Fruit fly (Drosophila melanogaster) whole organism, embryonic: ENCODE results near the gene CG32708.

Experiments used
- Ada2b ChIP-seq: fragments of 200-800 bp; sonication (Bioruptor generic); IDR thresholded peaks from 2 replicates; pipeline ENCODE4 v1.3.6; 2022; ENCODE audit warnings: missing biosample characterization, missing genetic modification characterization
- CG10565 ChIP-seq: fragments of 200-800 bp; sonication (Bioruptor generic); optimal IDR thresholded peaks from 3 replicates; lab custom pipeline; 2016; ENCODE audit warnings: missing biosample characterization, mild to moderate bottlenecking, missing genetic modification characterization
- CG10959 ChIP-seq: fragments of 200-800 bp; sonication (Bioruptor generic); IDR thresholded peaks from 2 replicates; pipeline ENCODE4 v1.3.6; 2022; ENCODE audit warnings: missing biosample characterization, missing genetic modification characterization
- CG10979 ChIP-seq: fragments of 200-800 bp; sonication (Bioruptor generic); optimal IDR thresholded peaks from 2 replicates; lab custom pipeline; 2018; ENCODE audit warnings: missing biosample characterization, mild to moderate bottlenecking, missing genetic modification characterization, moderate library complexity
- CG11456 ChIP-seq: fragments of 200-800 bp; sonication (Bioruptor generic); IDR thresholded peaks from 3 replicates; pipeline ENCODE4 v1.3.6; 2022; ENCODE audit warnings: missing biosample characterization, missing genetic modification characterization
- CG11696 ChIP-seq: fragments of 200-800 bp; sonication (Bioruptor generic); IDR thresholded peaks from 2 replicates; pipeline ENCODE4 v1.3.6; 2022; ENCODE audit warnings: missing biosample characterization, missing genetic modification characterization
- CG12299 ChIP-seq: fragments of 200-800 bp; sonication (Bioruptor generic); optimal IDR thresholded peaks from 2 replicates; lab custom pipeline; 2018; ENCODE audit warnings: missing biosample characterization, mild to moderate bottlenecking, missing genetic modification characterization
- CG14441 ChIP-seq: fragments of 200-800 bp; sonication (Bioruptor generic); IDR thresholded peaks from 2 replicates; pipeline ENCODE4 v1.3.6; 2022; ENCODE audit warnings: missing biosample characterization, missing genetic modification characterization
- CG1603 ChIP-seq: fragments of 200-800 bp; sonication (Bioruptor generic); optimal IDR thresholded peaks from 2 replicates; lab custom pipeline; 2019; ENCODE audit warnings: missing biosample characterization, mild to moderate bottlenecking, missing genetic modification characterization, moderate library complexity
- CG17328 ChIP-seq: fragments of 200-800 bp; sonication (Bioruptor generic); IDR thresholded peaks from 2 replicates; pipeline ENCODE4 v1.3.6; 2022; ENCODE audit warnings: missing biosample characterization, missing genetic modification characterization
- CG17568 ChIP-seq: fragments of 200-800 bp; sonication (Bioruptor generic); optimal IDR thresholded peaks from 2 replicates; lab custom pipeline; 2018; ENCODE audit warnings: missing biosample characterization, mild to moderate bottlenecking, missing genetic modification characterization, moderate library complexity
- CG18599 ChIP-seq: fragments of 200-800 bp; sonication (Bioruptor generic); optimal IDR thresholded peaks from 3 replicates; lab custom pipeline; 2017; ENCODE audit warnings: missing biosample characterization, missing genetic modification characterization, mild to moderate bottlenecking, moderate library complexity, missing genetic modification reagents
- CG2199 ChIP-seq: fragments of 200-800 bp; sonication (Bioruptor generic); IDR thresholded peaks from 3 replicates; pipeline ENCODE4 v1.3.6; 2022; ENCODE audit warnings: missing biosample characterization, missing genetic modification characterization
- CG31365 ChIP-seq: fragments of 200-800 bp; sonication (Bioruptor generic); optimal IDR thresholded peaks from 2 replicates; lab custom pipeline; 2018; ENCODE audit warnings: missing biosample characterization, mild to moderate bottlenecking, missing genetic modification characterization
- CG32767 ChIP-seq: fragments of 200-800 bp; sonication (Bioruptor generic); IDR thresholded peaks from 2 replicates; pipeline ENCODE4 v1.3.6; 2022; ENCODE audit warnings: missing biosample characterization, missing genetic modification characterization
- CG34422 ChIP-seq: fragments of 200-800 bp; sonication (Bioruptor generic); IDR thresholded peaks from 3 replicates; pipeline ENCODE4 v1.3.6; 2022; ENCODE audit warnings: missing biosample characterization, missing genetic modification characterization
- CG3847 ChIP-seq: fragments of 200-800 bp; sonication (Bioruptor generic); IDR thresholded peaks from 2 replicates; pipeline ENCODE4 v1.3.6; 2022; ENCODE audit warnings: missing biosample characterization, missing genetic modification characterization
- CG4404 ChIP-seq: fragments of 200-800 bp; sonication (Bioruptor generic); IDR thresholded peaks from 2 replicates; pipeline ENCODE4 v1.3.6; 2022; ENCODE audit warnings: missing biosample characterization, missing genetic modification characterization
- CG4730 ChIP-seq: fragments of 200-800 bp; sonication (Bioruptor generic); IDR thresholded peaks from 2 replicates; pipeline ENCODE4 v1.3.6; 2022; ENCODE audit warnings: missing biosample characterization, missing genetic modification characterization
- CG4820 ChIP-seq: fragments of 200-800 bp; sonication (Bioruptor generic); optimal IDR thresholded peaks from 3 replicates; lab custom pipeline; 2016; ENCODE audit warnings: missing biosample characterization, missing genetic modification characterization
- CG5245 ChIP-seq: fragments of 200-800 bp; sonication (Bioruptor generic); optimal IDR thresholded peaks from 3 replicates; lab custom pipeline; 2016; ENCODE audit warnings: missing biosample characterization, missing genetic modification characterization
- CG7357 ChIP-seq: fragments of 200-800 bp; sonication (Bioruptor generic); IDR thresholded peaks from 3 replicates; pipeline ENCODE4 v1.3.6; 2022; ENCODE audit warnings: missing biosample characterization, missing genetic modification characterization
- CG8089 ChIP-seq: fragments of 200-800 bp; sonication (Bioruptor generic); optimal IDR thresholded peaks from 3 replicates; lab custom pipeline; 2016; ENCODE audit warnings: missing biosample characterization, missing genetic modification characterization
- CG9932 ChIP-seq: fragments of 200-800 bp; sonication (Bioruptor generic); IDR thresholded peaks from 2 replicates; pipeline ENCODE4 v1.3.6; 2022; ENCODE audit warnings: missing biosample characterization, missing genetic modification characterization
- Doc3 ChIP-seq: fragments of 200-800 bp; sonication (Bioruptor generic); IDR thresholded peaks from 3 replicates; pipeline ENCODE4 v1.3.6; 2022; ENCODE audit warnings: missing biosample characterization, missing genetic modification characterization; ENCODE audit not compliant: partially characterized antibody
- Drgx ChIP-seq: fragments of 200-800 bp; sonication (Bioruptor generic); IDR thresholded peaks from 2 replicates; pipeline ENCODE4 v1.3.6; 2022; ENCODE audit warnings: missing biosample characterization, missing genetic modification characterization
- Fer1 ChIP-seq: fragments of 200-800 bp; sonication (Bioruptor generic); optimal IDR thresholded peaks from 2 replicates; lab custom pipeline; 2017; ENCODE audit warnings: missing biosample characterization, mild to moderate bottlenecking, missing genetic modification characterization
- Hmr ChIP-seq: fragments of 200-800 bp; sonication (Bioruptor generic); optimal IDR thresholded peaks from 3 replicates; lab custom pipeline; 2017; ENCODE audit warnings: mild to moderate bottlenecking, missing biosample characterization, missing genetic modification reagents, missing genetic modification characterization
- Hr51 ChIP-seq, 2 experiments: fragments of 200-800 bp; sonication (Bioruptor generic); optimal IDR thresholded peaks; 2 replicates in 1 of 2; 3 replicates in 1 of 2; lab custom pipeline; 2016 to 2018; ENCODE audit warnings: missing biosample characterization in 2 of 2, missing genetic modification characterization in 2 of 2, mild to moderate bottlenecking in 1 of 2, moderate library complexity in 1 of 2
- Meics ChIP-seq: fragments of 200-800 bp; sonication (Bioruptor generic); optimal IDR thresholded peaks from 2 replicates; lab custom pipeline; 2017; ENCODE audit warnings: missing biosample characterization, mild to moderate bottlenecking, missing genetic modification characterization
- Nf-YA ChIP-seq: fragments of 200-800 bp; sonication (Bioruptor generic); IDR thresholded peaks from 2 replicates; pipeline ENCODE4 v1.3.6; 2022; ENCODE audit warnings: missing biosample characterization, missing genetic modification characterization
- Poxn ChIP-seq: fragments of 200-800 bp; sonication (Bioruptor generic); IDR thresholded peaks from 2 replicates; pipeline ENCODE4 v1.3.6; 2022; ENCODE audit warnings: missing biosample characterization, missing genetic modification characterization
- Ptx1 ChIP-seq: fragments of 200-800 bp; sonication (Bioruptor generic); IDR thresholded peaks from 2 replicates; pipeline ENCODE4 v1.3.6; 2022; ENCODE audit warnings: missing biosample characterization, missing genetic modification characterization
- Rfx ChIP-seq: fragments of 200-800 bp; sonication (Bioruptor generic); IDR thresholded peaks from 2 replicates; pipeline ENCODE4 v1.3.6; 2022; ENCODE audit warnings: missing biosample characterization, missing genetic modification characterization
- Rx ChIP-seq: fragments of 200-800 bp; sonication (Bioruptor generic); IDR thresholded peaks from 2 replicates; pipeline ENCODE4 v1.3.6; 2022; ENCODE audit warnings: missing biosample characterization, missing genetic modification characterization
- al ChIP-seq: fragments of 200-800 bp; sonication (Bioruptor generic); IDR thresholded peaks from 2 replicates; pipeline ENCODE4 v1.3.6; 2022; ENCODE audit warnings: missing biosample characterization, missing genetic modification characterization
- ap ChIP-seq: fragments of 200-800 bp; sonication (Bioruptor generic); IDR thresholded peaks from 2 replicates; pipeline ENCODE4 v1.3.6; 2022; ENCODE audit warnings: missing biosample characterization, missing genetic modification characterization
- bab2 ChIP-seq: fragments of 200-800 bp; sonication (Bioruptor generic); optimal IDR thresholded peaks from 2 replicates; lab custom pipeline; 2016; ENCODE audit warnings: missing biosample characterization, missing genetic modification characterization
- dmrt99B ChIP-seq: fragments of 200-800 bp; sonication (Bioruptor generic); optimal IDR thresholded peaks from 2 replicates; lab custom pipeline; 2018; ENCODE audit warnings: missing biosample characterization, mild to moderate bottlenecking, missing genetic modification characterization, moderate library complexity
- esg ChIP-seq: fragments of 200-800 bp; sonication (Bioruptor generic); conservative IDR thresholded peaks from 2 replicates; pipeline ENCODE4 v1.3.6; 2022; ENCODE audit warnings: missing biosample characterization, missing genetic modification characterization
- fd64A ChIP-seq: fragments of 200-800 bp; sonication (Bioruptor generic); optimal IDR thresholded peaks from 3 replicates; lab custom pipeline; 2018; ENCODE audit warnings: missing biosample characterization, mild to moderate bottlenecking, missing genetic modification characterization
- her ChIP-seq: fragments of 200-800 bp; sonication (Bioruptor generic); optimal IDR thresholded peaks from 2 replicates; lab custom pipeline; 2016; ENCODE audit warnings: missing biosample characterization, missing genetic modification characterization
- ind ChIP-seq: fragments of 200-800 bp; sonication (Bioruptor generic); optimal IDR thresholded peaks from 3 replicates; lab custom pipeline; 2016; ENCODE audit warnings: missing biosample characterization, missing genetic modification characterization
- mirr ChIP-seq: fragments of 200-800 bp; sonication (Bioruptor generic); optimal IDR thresholded peaks from 3 replicates; lab custom pipeline; 2018; ENCODE audit warnings: missing biosample characterization, mild to moderate bottlenecking, missing genetic modification characterization
- mld ChIP-seq: fragments of 200-800 bp; sonication (Bioruptor generic); IDR thresholded peaks from 3 replicates; pipeline ENCODE4 v1.3.6; 2022; ENCODE audit warnings: missing biosample characterization, missing genetic modification characterization; ENCODE audit not compliant: partially characterized antibody
- pan ChIP-seq, 4 experiments: fragments of >200 bp in 3 of 4; fragments of 200-800 bp in 1 of 4; sonication (Bioruptor generic) in 1 of 4; optimal IDR thresholded peaks in 3 of 4; IDR thresholded peaks in 1 of 4; 2 replicates each; pipeline versions ENCODE4 v1.3.6 to Lab custom; 2017 to 2022; ENCODE audit warnings: missing biosample characterization in 2 of 4, missing genetic modification characterization in 2 of 4, mixed read lengths in 1 of 4
- phol ChIP-seq: fragments of 200-800 bp; sonication (Bioruptor generic); optimal IDR thresholded peaks from 3 replicates; lab custom pipeline; 2018; ENCODE audit warnings: missing biosample characterization, mild to moderate bottlenecking, missing genetic modification characterization, moderate library complexity
- slbo ChIP-seq: fragments of 200-800 bp; sonication (Bioruptor generic); IDR thresholded peaks from 2 replicates; pipeline ENCODE4 v1.3.6; 2022; ENCODE audit warnings: missing biosample characterization, missing genetic modification characterization
- sob ChIP-seq: fragments of 200-800 bp; sonication (Bioruptor generic); IDR thresholded peaks from 2 replicates; pipeline ENCODE4 v1.3.6; 2022; ENCODE audit warnings: missing biosample characterization, missing genetic modification characterization
- vvl ChIP-seq: fragments of 200-800 bp; sonication (Bioruptor generic); IDR thresholded peaks from 2 replicates; pipeline ENCODE4 v1.3.6; 2022; ENCODE audit warnings: missing biosample characterization, missing genetic modification characterization

CG32708 gene

dm6 chrX:9046986-9047385 is 38.7 kb upstream of the CG32708 start (continued):
- TF ChIP-seq CG9932 (no peak), ind (GFP tag; lab: Kevin White, UChicago) (peak; percentile 25), mld (GFP tag; lab: Robert Waterston, UW) (no peak), CG10565 (GFP tag; lab: Kevin White, UChicago) (no peak), phol (tag; lab: Kevin White, UChicago) (peak; percentile 28), Doc3 (no peak), her (GFP tag; lab: Kevin White, UChicago) (no peak), al (GFP tag; lab: Robert Waterston, UW) (no peak), Nf-YA (no peak), CG7357 (0 out of 3 replicates have a peak, but pooled peaks have one; percentile 28), bab2 (GFP tag; lab: Kevin White, UChicago) (peak; percentile 3), CG4404 (GFP tag; lab: Robert Waterston, UW) (peak; percentile 36), CG11696 (GFP tag; lab: Robert Waterston, UW) (0 out of 2 replicates have a peak, but pooled peaks have one; percentile 22), CG18599 (GFP tag; lab: Kevin White, UChicago) (no peak), slbo (GFP tag; lab: Robert Waterston, UW) (peak; percentile 43), Fer1 (no peak), CG32767 (no peak), Hmr (GFP tag; lab: Kevin White, UChicago) (peak; percentile 2), CG2199 (GFP tag; lab: Robert Waterston, UW) (no peak), vvl (GFP tag; lab: Robert Waterston, UW) (peak; percentile 47; the same call in 1 of the 2 replicates), CG10959 (GFP tag; lab: Robert Waterston, UW) (no peak), esg (GFP tag; lab: Robert Waterston, UW) (peak; percentile 66), Ptx1 (GFP tag; lab: Robert Waterston, UW) (peak; percentile 64), CG8089 (GFP tag; lab: Kevin White, UChicago) (no peak), CG4730 (peak; percentile 57), Meics (GFP tag; lab: Kevin White, UChicago) (peak; percentile 17), Drgx (peak; percentile 84), CG3847 (peak; percentile 9; the same call in 1 of the 2 replicates), Hr51 (GFP tag; optimal IDR thresholded peaks at IDR 0.05; lab: Kevin White, UChicago) (peak in 1 of 2 experiments; percentile 33), CG34422 (GFP tag; lab: Robert Waterston, UW) (0 out of 3 replicates have a peak, but pooled peaks have one; percentile 26), mirr (GFP tag; lab: Kevin White, UChicago) (no peak), pan (optimal IDR thresholded peaks at IDR 0.05; lab: Kevin White, UChicago) (no peak), pan (GFP tag; optimal IDR thresholded peaks at IDR 0.05 in 1 of 2, IDR thresholded peaks at IDR 0.05 in 1 of 2) (peak in 1 of 2 experiments; percentile 46), CG14441 (peak; percentile 52), CG4820 (GFP tag; lab: Kevin White, UChicago) (peak; percentile 16), Poxn (no peak), Rx (GFP tag; lab: Robert Waterston, UW) (peak; percentile 40; the same call in 1 of the 2 replicates), dmrt99B (tag; lab: Kevin White, UChicago) (peak; percentile 45), CG12299 (tag; lab: Kevin White, UChicago) (no peak), CG5245 (GFP tag; lab: Kevin White, UChicago) (peak; percentile 8), fd64A (GFP tag; lab: Kevin White, UChicago) (no peak), Rfx (GFP tag; lab: Robert Waterston, UW) (peak; percentile 64), sob (GFP tag; lab: Robert Waterston, UW) (0 out of 2 replicates have a peak, but pooled peaks have one; percentile 6), CG31365 (tag; lab: Kevin White, UChicago) (no peak), CG1603 (tag; lab: Kevin White, UChicago) (peak; percentile 48), ap (GFP tag; lab: Robert Waterston, UW) (peak; percentile 57; the same call in 1 of the 2 replicates), CG17568 (no peak), CG17328 (GFP tag; lab: Robert Waterston, UW) (0 out of 2 replicates have a peak, but pooled peaks have one; percentile 30), Ada2b (GFP tag; lab: Robert Waterston, UW) (0 out of 2 replicates have a peak, but pooled peaks have one; percentile 49), CG11456 (GFP tag; lab: Robert Waterston, UW) (0 out of 3 replicates have a peak, but pooled peaks have one; percentile 36), CG10979 (tag; lab: Kevin White, UChicago) (no peak)
